Worm (Caenorhabditis elegans): ENCODE measurements around the gene Y53G8AR.6.

DNA sequence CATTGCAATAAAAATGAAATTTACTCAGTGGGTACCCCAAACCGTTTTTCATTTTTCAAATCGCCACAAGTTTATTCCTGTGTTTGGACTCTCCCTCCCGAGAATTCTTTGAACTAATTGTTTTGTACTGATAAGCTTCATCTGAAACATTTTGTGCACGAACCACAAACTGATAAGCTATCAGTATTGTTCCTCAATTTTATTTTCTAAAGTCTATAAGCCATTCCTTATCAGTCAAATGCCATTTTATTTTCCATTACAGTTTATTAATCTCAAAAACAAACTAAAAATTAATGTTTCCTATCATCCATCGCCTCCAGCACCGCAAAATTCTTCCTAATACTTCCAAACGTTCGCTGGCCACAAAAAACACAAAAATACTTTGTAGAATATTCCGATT lies 40.8 kb upstream of the Y53G8AR.6 start:
- TF ChIP-seq nhr-237 (tag; optimal IDR thresholded peaks at IDR 0.05) (no peak), nhr-12 (tag; optimal IDR thresholded peaks at IDR 0.05) (no peak), sem-2 (GFP tag; optimal IDR thresholded peaks at IDR 0.05) (no peak), lsy-2 (tag; optimal IDR thresholded peaks at IDR 0.05) (no peak), ham-2 (GFP tag; optimal IDR thresholded peaks at IDR 0.05) (no peak), ceh-39 (tag; optimal IDR thresholded peaks at IDR 0.05) (no peak), pha-4 (tag; optimal IDR thresholded peaks at IDR 0.05) (no peak), mep-1 (tag; optimal IDR thresholded peaks at IDR 0.05) (no peak), unc-39 (tag; optimal IDR thresholded peaks at IDR 0.05) (no peak), elt-3 (tag; optimal IDR thresholded peaks at IDR 0.05) (no peak), nhr-28 (tag; optimal IDR thresholded peaks at IDR 0.05) (no peak)

Data from whole organism, mixed stage, embryonic.